Fruit fly (Drosophila melanogaster) whole organism, embryonic: Measurements from ENCODE around the gene CG15282.
A peak's percentile ranks its signal among the peaks of the same experiment; 100 is the strongest.

Experiments
- Adf1 ChIP-seq: fragments of 200-800 bp; sonication (Bioruptor generic); IDR thresholded peaks from 2 replicates; pipeline ENCODE4 v1.3.6; 2022; ENCODE audit warnings: missing biosample characterization, missing genetic modification characterization
- CG10431 ChIP-seq: fragments of 200-800 bp; sonication (Bioruptor generic); optimal IDR thresholded peaks from 3 replicates; lab custom pipeline; 2018; ENCODE audit warnings: missing biosample characterization, mild to moderate bottlenecking, missing genetic modification characterization
- CG11696 ChIP-seq: fragments of 200-800 bp; sonication (Bioruptor generic); IDR thresholded peaks from 2 replicates; pipeline ENCODE4 v1.3.6; 2022; ENCODE audit warnings: missing biosample characterization, missing genetic modification characterization
- CG12659 ChIP-seq: fragments of 200-800 bp; sonication (Bioruptor generic); optimal IDR thresholded peaks from 3 replicates; lab custom pipeline; 2017; ENCODE audit warnings: mild to moderate bottlenecking, missing biosample characterization, missing genetic modification reagents, missing genetic modification characterization
- CG13624 ChIP-seq: fragments of 200-800 bp; sonication (Bioruptor generic); optimal IDR thresholded peaks from 2 replicates; lab custom pipeline; 2016; ENCODE audit warnings: missing biosample characterization, missing genetic modification characterization
- CG14667 ChIP-seq: fragments of 200-800 bp; sonication (Bioruptor generic); IDR thresholded peaks from 2 replicates; pipeline ENCODE4 v1.3.6; 2022; ENCODE audit warnings: missing biosample characterization, missing genetic modification characterization
- CG1647 ChIP-seq: fragments of 200-800 bp; sonication (Bioruptor generic); optimal IDR thresholded peaks from 3 replicates; lab custom pipeline; 2016; ENCODE audit warnings: missing biosample characterization, missing genetic modification characterization
- CG16779 ChIP-seq: fragments of 200-800 bp; sonication (Bioruptor generic); IDR thresholded peaks from 2 replicates; pipeline ENCODE4 v1.3.6; 2022; ENCODE audit warnings: missing biosample characterization, missing genetic modification characterization
- CG17359 ChIP-seq: fragments of 200-800 bp; sonication (Bioruptor generic); optimal IDR thresholded peaks from 3 replicates; lab custom pipeline; 2018; ENCODE audit warnings: missing biosample characterization, mild to moderate bottlenecking, missing genetic modification characterization, moderate library complexity
- CG17361 ChIP-seq: fragments of 200-800 bp; sonication (Bioruptor generic); IDR thresholded peaks from 3 replicates; pipeline ENCODE4 v1.3.6; 2022; ENCODE audit warnings: missing biosample characterization, missing genetic modification characterization
- CG17802 ChIP-seq: fragments of 200-800 bp; sonication (Bioruptor generic); optimal IDR thresholded peaks from 2 replicates; lab custom pipeline; 2018; ENCODE audit warnings: missing biosample characterization, mild to moderate bottlenecking, missing genetic modification characterization, moderate library complexity
- CG18764 ChIP-seq: fragments of 200-800 bp; sonication (Bioruptor generic); optimal IDR thresholded peaks from 3 replicates; lab custom pipeline; 2016; ENCODE audit warnings: missing biosample characterization, missing genetic modification characterization
- CG2129 ChIP-seq: fragments of 200-800 bp; sonication (Bioruptor generic); IDR thresholded peaks from 2 replicates; pipeline ENCODE4 v1.3.6; 2022; ENCODE audit warnings: missing biosample characterization, missing genetic modification characterization; ENCODE audit not compliant: partially characterized antibody
- CG3163 ChIP-seq: fragments of 200-800 bp; sonication (Bioruptor generic); optimal IDR thresholded peaks from 3 replicates; lab custom pipeline; 2016; ENCODE audit warnings: missing biosample characterization, missing genetic modification characterization
- CG32532 ChIP-seq: fragments of 200-800 bp; sonication (Bioruptor generic); IDR thresholded peaks from 2 replicates; pipeline ENCODE4 v1.3.6; 2022; ENCODE audit warnings: missing biosample characterization, missing genetic modification characterization
- CG33557 ChIP-seq: fragments of 200-800 bp; sonication (Bioruptor generic); optimal IDR thresholded peaks from 2 replicates; lab custom pipeline; 2019; ENCODE audit warnings: missing biosample characterization, mild to moderate bottlenecking, missing genetic modification characterization, moderate library complexity
- CG4360 ChIP-seq: fragments of 200-800 bp; sonication (Bioruptor generic); IDR thresholded peaks from 2 replicates; pipeline ENCODE4 v1.3.6; 2022; ENCODE audit warnings: missing biosample characterization, missing genetic modification characterization
- CG4854 ChIP-seq: fragments of 200-800 bp; sonication (Bioruptor generic); optimal IDR thresholded peaks from 2 replicates; lab custom pipeline; 2016; ENCODE audit warnings: missing biosample characterization, missing genetic modification characterization, inconsistent platforms
- CG7963 ChIP-seq: fragments of 200-800 bp; sonication (Bioruptor generic); IDR thresholded peaks from 3 replicates; pipeline ENCODE4 v1.3.6; 2022; ENCODE audit warnings: missing biosample characterization, missing genetic modification characterization; ENCODE audit not compliant: partially characterized antibody
- CG9437 ChIP-seq: fragments of 200-800 bp; sonication (Bioruptor generic); optimal IDR thresholded peaks from 2 replicates; lab custom pipeline; 2018; ENCODE audit warnings: missing biosample characterization, mild to moderate bottlenecking, missing genetic modification characterization
- CG9609 ChIP-seq: fragments of 200-800 bp; sonication (Bioruptor generic); optimal IDR thresholded peaks from 3 replicates; lab custom pipeline; 2016; ENCODE audit warnings: missing biosample characterization, missing genetic modification characterization
- CG9932 ChIP-seq: fragments of 200-800 bp; sonication (Bioruptor generic); IDR thresholded peaks from 2 replicates; pipeline ENCODE4 v1.3.6; 2022; ENCODE audit warnings: missing biosample characterization, missing genetic modification characterization
- Mad ChIP-seq: fragments of 200-800 bp; sonication (Bioruptor generic); optimal IDR thresholded peaks from 2 replicates; lab custom pipeline; 2016; ENCODE audit warnings: missing biosample characterization, missing genetic modification characterization
- Oaz ChIP-seq: fragments of 200-800 bp; sonication (Bioruptor generic); IDR thresholded peaks from 2 replicates; pipeline ENCODE4 v1.3.6; 2022; ENCODE audit warnings: missing biosample characterization, missing genetic modification characterization
- Oli ChIP-seq: fragments of 200-800 bp; sonication (Bioruptor generic); optimal IDR thresholded peaks from 2 replicates; lab custom pipeline; 2018; ENCODE audit warnings: missing biosample characterization, mild to moderate bottlenecking, missing genetic modification characterization, moderate library complexity
- Spps ChIP-seq: fragments of 200-800 bp; sonication (Bioruptor generic); optimal IDR thresholded peaks from 2 replicates; lab custom pipeline; 2018; ENCODE audit warnings: missing biosample characterization, mild to moderate bottlenecking, missing genetic modification characterization
- Sry-β ChIP-seq: fragments of 200-800 bp; sonication (Bioruptor generic); optimal IDR thresholded peaks from 2 replicates; lab custom pipeline; 2018; ENCODE audit warnings: missing biosample characterization, mild to moderate bottlenecking, missing genetic modification characterization, moderate library complexity
- ab ChIP-seq: fragments of 200-800 bp; sonication (Bioruptor generic); optimal IDR thresholded peaks from 2 replicates; lab custom pipeline; 2016; ENCODE audit warnings: missing biosample characterization, missing genetic modification characterization
- ara ChIP-seq: fragments of 200-800 bp; sonication (Bioruptor generic); IDR thresholded peaks from 2 replicates; pipeline ENCODE4 v1.3.6; 2022; ENCODE audit warnings: missing biosample characterization, missing genetic modification characterization
- dimm ChIP-seq: fragments of 200-800 bp; sonication (Bioruptor generic); IDR thresholded peaks from 2 replicates; pipeline ENCODE4 v1.3.6; 2022; ENCODE audit warnings: missing biosample characterization, missing genetic modification characterization
- ems ChIP-seq: fragments of 200-800 bp; sonication (Bioruptor generic); optimal IDR thresholded peaks from 3 replicates; lab custom pipeline; 2016; ENCODE audit warnings: missing biosample characterization, missing genetic modification characterization
- fru ChIP-seq: fragments of >200 bp; optimal IDR thresholded peaks from 2 replicates; lab custom pipeline; 2017
- ftz-f1 ChIP-seq: fragments of 200-800 bp; sonication (Bioruptor generic); optimal IDR thresholded peaks from 2 replicates; lab custom pipeline; 2016; ENCODE audit warnings: missing biosample characterization, missing genetic modification characterization
- gro ChIP-seq: fragments of 200-800 bp; sonication (Bioruptor generic); optimal IDR thresholded peaks from 2 replicates; lab custom pipeline; 2016; ENCODE audit warnings: missing biosample characterization, missing genetic modification characterization
- gsb ChIP-seq: fragments of 200-800 bp; sonication (Bioruptor generic); IDR thresholded peaks from 2 replicates; pipeline ENCODE4 v1.3.6; 2022; ENCODE audit warnings: missing biosample characterization, missing genetic modification characterization
- gsb-n ChIP-seq: fragments of 200-800 bp; sonication (Bioruptor generic); optimal IDR thresholded peaks from 3 replicates; lab custom pipeline; 2018; ENCODE audit warnings: missing biosample characterization, mild to moderate bottlenecking, missing genetic modification characterization
- h ChIP-seq: fragments of >200 bp; optimal IDR thresholded peaks from 2 replicates; lab custom pipeline; 2017
- hth ChIP-seq: fragments of >200 bp; optimal IDR thresholded peaks from 2 replicates; lab custom pipeline; 2017; ENCODE audit warnings: inconsistent platforms
- ind ChIP-seq: fragments of 200-800 bp; sonication (Bioruptor generic); optimal IDR thresholded peaks from 3 replicates; lab custom pipeline; 2016; ENCODE audit warnings: missing biosample characterization, missing genetic modification characterization
- nerfin-1 ChIP-seq: fragments of 200-800 bp; sonication (Bioruptor generic); optimal IDR thresholded peaks from 3 replicates; lab custom pipeline; 2019; ENCODE audit warnings: missing biosample characterization, mild to moderate bottlenecking, missing genetic modification characterization, moderate library complexity
- nerfin-2 ChIP-seq: fragments of 200-800 bp; sonication (Bioruptor generic); IDR thresholded peaks from 2 replicates; pipeline ENCODE4 v1.3.6; 2022; ENCODE audit warnings: missing biosample characterization, missing genetic modification characterization; ENCODE audit not compliant: partially characterized antibody
- prd ChIP-seq, 3 experiments: fragments of >200 bp in 2 of 3; fragments of 200-800 bp in 1 of 3; sonication (Bioruptor generic) in 1 of 3; optimal IDR thresholded peaks in 2 of 3; IDR thresholded peaks in 1 of 3; 2 replicates in 2 of 3; 3 replicates in 1 of 3; pipeline versions ENCODE4 v1.3.6 to Lab custom; 2017 to 2022; ENCODE audit warnings: missing biosample characterization in 1 of 3, missing genetic modification characterization in 1 of 3
- psq ChIP-seq: fragments of 200-800 bp; sonication (Bioruptor generic); optimal IDR thresholded peaks from 2 replicates; lab custom pipeline; 2017; ENCODE audit warnings: missing biosample characterization, missing genetic modification characterization
- pzg ChIP-seq: fragments of 200-800 bp; sonication (Bioruptor generic); optimal IDR thresholded peaks from 3 replicates; lab custom pipeline; 2018; ENCODE audit warnings: missing biosample characterization, mild to moderate bottlenecking, missing genetic modification characterization, moderate library complexity
- schlank ChIP-seq: fragments of 200-800 bp; sonication (Bioruptor generic); optimal IDR thresholded peaks from 2 replicates; lab custom pipeline; 2018; ENCODE audit warnings: missing biosample characterization, mild to moderate bottlenecking, missing genetic modification characterization
- scrt ChIP-seq: fragments of 200-800 bp; sonication (Bioruptor generic); optimal IDR thresholded peaks from 2 replicates; lab custom pipeline; 2018; ENCODE audit warnings: missing biosample characterization, mild to moderate bottlenecking, missing genetic modification characterization, moderate library complexity
- slp2 ChIP-seq: fragments of 200-800 bp; sonication (Bioruptor generic); optimal IDR thresholded peaks from 2 replicates; lab custom pipeline; 2016; ENCODE audit warnings: missing biosample characterization, missing genetic modification characterization
- sqz ChIP-seq: fragments of 200-800 bp; sonication (Bioruptor generic); optimal IDR thresholded peaks from 3 replicates; lab custom pipeline; 2018; ENCODE audit warnings: missing biosample characterization, mild to moderate bottlenecking, missing genetic modification characterization
- ssp ChIP-seq: fragments of 200-800 bp; sonication (Bioruptor generic); IDR thresholded peaks from 2 replicates; pipeline ENCODE4 v1.3.6; 2022; ENCODE audit warnings: missing biosample characterization, missing genetic modification characterization
- tio ChIP-seq: fragments of 200-800 bp; sonication (Bioruptor generic); optimal IDR thresholded peaks from 2 replicates; lab custom pipeline; 2017; ENCODE audit warnings: missing biosample characterization, missing genetic modification characterization, inconsistent platforms
- trem ChIP-seq: fragments of 200-800 bp; optimal IDR thresholded peaks from 3 replicates; lab custom pipeline; 2019; ENCODE audit warnings: missing biosample characterization, mild to moderate bottlenecking, missing genetic modification characterization, moderate library complexity
- ttk ChIP-seq: fragments of 200-800 bp; sonication (Bioruptor generic); IDR thresholded peaks from 2 replicates; pipeline ENCODE4 v2.1.2; 2022; ENCODE audit warnings: missing biosample characterization, missing genetic modification characterization
- zen ChIP-seq: fragments of 200-800 bp; sonication (Bioruptor generic); optimal IDR thresholded peaks from 3 replicates; lab custom pipeline; 2018; ENCODE audit warnings: missing biosample characterization, mild to moderate bottlenecking, missing genetic modification characterization, moderate library complexity

Gene CG15282

dm6 chr2L:14701495-14701894 lies 10.8 kb upstream of the CG15282 start (continued):
- TF ChIP-seq Oaz (GFP tag; lab: Robert Waterston, UW): no peak
- TF ChIP-seq CG4360: no peak
- no peak for TF ChIP-seq ftz-f1
- no peak for TF ChIP-seq h (lab: Kevin White, UChicago)
- peak; percentile 67 for TF ChIP-seq ttk (GFP tag; lab: Robert Waterston, UW)
- TF ChIP-seq CG18764: no peak
- TF ChIP-seq trem (tag; lab: Kevin White, UChicago): no peak
- TF ChIP-seq CG9437 (GFP tag; lab: Kevin White, UChicago): peak; percentile 34
- TF ChIP-seq CG17359 (tag; lab: Kevin White, UChicago): no peak
- no peak for TF ChIP-seq CG13624 (GFP tag; lab: Kevin White, UChicago)
- peak; percentile 71 for TF ChIP-seq Oli (tag; lab: Kevin White, UChicago)
- TF ChIP-seq Mad (GFP tag; lab: Kevin White, UChicago): no peak
- no peak for TF ChIP-seq CG10431 (GFP tag; lab: Kevin White, UChicago)
- TF ChIP-seq CG17361 (GFP tag; lab: Robert Waterston, UW): no peak
- no peak for TF ChIP-seq ind
- TF ChIP-seq fru (lab: Kevin White, UChicago): no peak
- no peak for TF ChIP-seq gro (GFP tag; lab: Kevin White, UChicago)
- no peak for TF ChIP-seq CG11696 (GFP tag; lab: Robert Waterston, UW)
- TF ChIP-seq tio (GFP tag; lab: Kevin White, UChicago): peak; percentile 38
- no peak for TF ChIP-seq Sry-β (GFP tag; lab: Kevin White, UChicago)
- no peak for TF ChIP-seq slp2 (GFP tag; lab: Kevin White, UChicago)
- TF ChIP-seq CG16779 (GFP tag; lab: Robert Waterston, UW): no peak
- no peak for TF ChIP-seq CG32532
- TF ChIP-seq sqz (GFP tag; lab: Kevin White, UChicago): no peak
- TF ChIP-seq CG33557 (GFP tag; lab: Kevin White, UChicago): peak; percentile 26
- peak; percentile 9 for TF ChIP-seq CG1647 (GFP tag; lab: Kevin White, UChicago)
- TF ChIP-seq scrt (GFP tag; lab: Kevin White, UChicago): no peak
- TF ChIP-seq CG12659 (GFP tag; lab: Kevin White, UChicago): peak; percentile 24
- no peak for TF ChIP-seq zen
- TF ChIP-seq nerfin-2 (GFP tag; lab: Robert Waterston, UW): no peak
- TF ChIP-seq ems: peak; percentile 15
- TF ChIP-seq CG3163 (GFP tag; lab: Kevin White, UChicago): no peak
- no peak for TF ChIP-seq CG9932 (GFP tag; lab: Robert Waterston, UW)
- peak; percentile 49; the same call in 1 of the 2 replicates for TF ChIP-seq ssp (GFP tag; lab: Robert Waterston, UW)
- TF ChIP-seq gsb (GFP tag; lab: Robert Waterston, UW): no peak
- no peak for TF ChIP-seq CG17802
- no peak for TF ChIP-seq CG2129 (GFP tag; lab: Robert Waterston, UW)
- no peak for TF ChIP-seq schlank (tag; lab: Kevin White, UChicago)
- no peak for TF ChIP-seq ara (GFP tag; lab: Robert Waterston, UW)
- TF ChIP-seq Adf1: no peak
- no peak for TF ChIP-seq CG14667
- TF ChIP-seq hth: no peak
- TF ChIP-seq Spps (tag; lab: Kevin White, UChicago): no peak
- no peak for TF ChIP-seq ab
- peak; percentile 52 for TF ChIP-seq dimm (GFP tag; lab: Robert Waterston, UW)
- no peak for TF ChIP-seq prd (optimal IDR thresholded peaks at IDR 0.05; lab: Kevin White, UChicago)
- no peak for TF ChIP-seq prd (GFP tag; IDR thresholded peaks at IDR 0.05; lab: Robert Waterston, UW)
- peak; percentile 21 for TF ChIP-seq psq (GFP tag; lab: Kevin White, UChicago)
- TF ChIP-seq CG7963 (GFP tag; lab: Robert Waterston, UW): no peak
- peak; percentile 44 for TF ChIP-seq CG4854 (GFP tag; lab: Kevin White, UChicago)
- no peak for TF ChIP-seq CG9609
- TF ChIP-seq pzg (GFP tag; lab: Kevin White, UChicago): no peak
- peak; percentile 69 for TF ChIP-seq gsb-n
- no peak for TF ChIP-seq nerfin-1 (tag; lab: Kevin White, UChicago)
